Fruit fly (Drosophila melanogaster): ENCODE results near the gene bard.

bard gene

dm6 chr3R:18130720-18131119 lies 49.9 kb downstream of the bard start:
- TF ChIP-seq CG12605 (GFP tag; IDR thresholded peaks at IDR 0.05) (no peak), CG32121 (GFP tag; IDR thresholded peaks at IDR 0.05) (no peak), rn (GFP tag; IDR thresholded peaks at IDR 0.05) (no peak), CG34367 (tag; optimal IDR thresholded peaks at IDR 0.05) (no peak), CG15710 (tag; optimal IDR thresholded peaks at IDR 0.05) (no peak), CG8301 (tag; optimal IDR thresholded peaks at IDR 0.05) (no peak), Ets98B (GFP tag; IDR thresholded peaks at IDR 0.05) (no peak), CG8159 (tag; optimal IDR thresholded peaks at IDR 0.05) (no peak), CG13204 (GFP tag; optimal IDR thresholded peaks at IDR 0.05) (no peak), CG9948 (tag; optimal IDR thresholded peaks at IDR 0.05) (no peak), CG17806 (tag; optimal IDR thresholded peaks at IDR 0.05) (no peak), CG14655 (GFP tag; optimal IDR thresholded peaks at IDR 0.05) (no peak), Pif1B (GFP tag; optimal IDR thresholded peaks at IDR 0.05) (no peak), CG4496 (GFP tag; IDR thresholded peaks at IDR 0.05) (no peak), gl (tag; optimal IDR thresholded peaks at IDR 0.05) (no peak), Snoo (tag; optimal IDR thresholded peaks at IDR 0.05) (no peak), CG10348 (GFP tag; IDR thresholded peaks at IDR 0.05) (no peak), D1 (tag; optimal IDR thresholded peaks at IDR 0.05) (no peak), EcR (GFP tag; optimal IDR thresholded peaks at IDR 0.05) (no peak)

All from whole organism, pupa.